Fruit fly (Drosophila melanogaster) whole organism, embryonic: ENCODE data around the gene CG13022.
A peak's percentile ranks its signal among the peaks of the same experiment; 100 is the strongest.

Experiments used
- ATbp ChIP-seq: fragments of 200-800 bp; sonication (Bioruptor generic); optimal IDR thresholded peaks from 2 replicates; lab custom pipeline; 2017; ENCODE audit warnings: missing biosample characterization, mild to moderate bottlenecking, missing genetic modification characterization, missing genetic modification reagents
- Ada2b ChIP-seq: fragments of 200-800 bp; sonication (Bioruptor generic); IDR thresholded peaks from 2 replicates; pipeline ENCODE4 v1.3.6; 2022; ENCODE audit warnings: missing biosample characterization, missing genetic modification characterization
- Atf6 ChIP-seq: fragments of 200-800 bp; sonication (Bioruptor generic); IDR thresholded peaks from 2 replicates; pipeline ENCODE4 v1.3.6; 2022; ENCODE audit warnings: missing biosample characterization, missing genetic modification characterization
- CG10321 ChIP-seq: fragments of 200-800 bp; sonication (Bioruptor generic); IDR thresholded peaks from 2 replicates; pipeline ENCODE4 v1.3.6; 2022; ENCODE audit warnings: missing biosample characterization, missing genetic modification characterization
- CG11504 ChIP-seq: fragments of 200-800 bp; sonication (Bioruptor generic); optimal IDR thresholded peaks from 3 replicates; lab custom pipeline; 2019; ENCODE audit warnings: missing biosample characterization, mild to moderate bottlenecking, missing genetic modification characterization, moderate library complexity
- CG13296 ChIP-seq: fragments of 200-800 bp; sonication (Bioruptor generic); optimal IDR thresholded peaks from 3 replicates; lab custom pipeline; 2018; ENCODE audit warnings: missing biosample characterization, mild to moderate bottlenecking, missing genetic modification characterization
- CG13894 ChIP-seq: fragments of 200-800 bp; sonication (Bioruptor generic); optimal IDR thresholded peaks from 3 replicates; lab custom pipeline; 2018; ENCODE audit warnings: missing biosample characterization, mild to moderate bottlenecking, missing genetic modification characterization, moderate library complexity
- CG15011 ChIP-seq: fragments of 200-800 bp; sonication (Bioruptor generic); optimal IDR thresholded peaks from 3 replicates; lab custom pipeline; 2018; ENCODE audit warnings: missing biosample characterization, mild to moderate bottlenecking, missing genetic modification characterization
- CG15514 ChIP-seq: fragments of 200-800 bp; sonication (Bioruptor generic); optimal IDR thresholded peaks from 3 replicates; lab custom pipeline; 2017; ENCODE audit warnings: missing biosample characterization, missing genetic modification characterization, mild to moderate bottlenecking, moderate library complexity, missing genetic modification reagents
- CG17568 ChIP-seq: fragments of 200-800 bp; sonication (Bioruptor generic); optimal IDR thresholded peaks from 2 replicates; lab custom pipeline; 2018; ENCODE audit warnings: missing biosample characterization, mild to moderate bottlenecking, missing genetic modification characterization, moderate library complexity
- CG2678 ChIP-seq: fragments of 200-800 bp; sonication (Bioruptor generic); optimal IDR thresholded peaks from 3 replicates; lab custom pipeline; 2019; ENCODE audit warnings: missing biosample characterization, mild to moderate bottlenecking, missing genetic modification characterization, moderate library complexity
- CG2889 ChIP-seq: fragments of 200-800 bp; sonication (Bioruptor generic); IDR thresholded peaks from 3 replicates; pipeline ENCODE4 v1.3.6; 2022; ENCODE audit warnings: missing biosample characterization, missing genetic modification characterization
- CG30020 ChIP-seq: fragments of 200-800 bp; optimal IDR thresholded peaks from 2 replicates; lab custom pipeline; 2019; ENCODE audit warnings: missing biosample characterization, mild to moderate bottlenecking, missing genetic modification characterization, moderate library complexity
- CG30403 ChIP-seq: fragments of 200-800 bp; sonication (Bioruptor generic); optimal IDR thresholded peaks from 3 replicates; lab custom pipeline; 2016; ENCODE audit warnings: missing biosample characterization, missing genetic modification characterization
- CG31365 ChIP-seq: fragments of 200-800 bp; sonication (Bioruptor generic); optimal IDR thresholded peaks from 2 replicates; lab custom pipeline; 2018; ENCODE audit warnings: missing biosample characterization, mild to moderate bottlenecking, missing genetic modification characterization
- CG31441 ChIP-seq: fragments of 200-800 bp; sonication (Bioruptor generic); IDR thresholded peaks from 2 replicates; pipeline ENCODE4 v1.3.6; 2022; ENCODE audit warnings: missing biosample characterization, missing genetic modification characterization
- CG8924 ChIP-seq: fragments of 200-800 bp; optimal IDR thresholded peaks from 3 replicates; lab custom pipeline; 2019; ENCODE audit warnings: missing biosample characterization, mild to moderate bottlenecking, missing genetic modification characterization, moderate library complexity
- CG8944 ChIP-seq: fragments of 200-800 bp; sonication (Bioruptor generic); optimal IDR thresholded peaks from 3 replicates; lab custom pipeline; 2016; ENCODE audit warnings: missing biosample characterization, missing genetic modification characterization
- CG9215 ChIP-seq: fragments of 200-800 bp; sonication (Bioruptor generic); IDR thresholded peaks from 2 replicates; pipeline ENCODE4 v1.3.6; 2022; ENCODE audit warnings: missing biosample characterization, missing genetic modification characterization
- Camta ChIP-seq: fragments of 200-800 bp; sonication (Bioruptor generic); optimal IDR thresholded peaks from 2 replicates; lab custom pipeline; 2016; ENCODE audit warnings: missing biosample characterization, missing genetic modification characterization
- Fer1 ChIP-seq: fragments of 200-800 bp; sonication (Bioruptor generic); optimal IDR thresholded peaks from 2 replicates; lab custom pipeline; 2017; ENCODE audit warnings: missing biosample characterization, mild to moderate bottlenecking, missing genetic modification characterization
- Fer3 ChIP-seq: fragments of 200-800 bp; sonication (Bioruptor generic); optimal IDR thresholded peaks from 2 replicates; lab custom pipeline; 2018; ENCODE audit warnings: missing biosample characterization, mild to moderate bottlenecking, missing genetic modification characterization, moderate library complexity
- Hr39 ChIP-seq: fragments of >200 bp; optimal IDR thresholded peaks from 2 replicates; lab custom pipeline; 2017
- Hr51 ChIP-seq, 2 experiments: fragments of 200-800 bp; sonication (Bioruptor generic); optimal IDR thresholded peaks; 2 replicates in 1 of 2; 3 replicates in 1 of 2; lab custom pipeline; 2016 to 2018; ENCODE audit warnings: missing biosample characterization in 2 of 2, missing genetic modification characterization in 2 of 2, mild to moderate bottlenecking in 1 of 2, moderate library complexity in 1 of 2
- Kr ChIP-seq: fragments of 200-800 bp; sonication (Bioruptor generic); optimal IDR thresholded peaks from 2 replicates; lab custom pipeline; 2017; ENCODE audit warnings: missing biosample characterization, mild to moderate bottlenecking, missing genetic modification characterization
- Lhr ChIP-seq: fragments of 200-800 bp; sonication (Bioruptor generic); optimal IDR thresholded peaks from 3 replicates; lab custom pipeline; 2017; ENCODE audit warnings: mild to moderate bottlenecking, missing biosample characterization, missing genetic modification reagents, missing genetic modification characterization
- Nf-YB ChIP-seq: fragments of 200-800 bp; sonication (Bioruptor generic); optimal IDR thresholded peaks from 3 replicates; lab custom pipeline; 2019; ENCODE audit warnings: missing biosample characterization, mild to moderate bottlenecking, missing genetic modification characterization, moderate library complexity
- abd-A ChIP-seq: fragments of 200-800 bp; sonication (Bioruptor generic); optimal IDR thresholded peaks from 3 replicates; lab custom pipeline; 2019; ENCODE audit warnings: missing biosample characterization, mild to moderate bottlenecking, missing genetic modification characterization, moderate library complexity
- ara ChIP-seq: fragments of 200-800 bp; sonication (Bioruptor generic); IDR thresholded peaks from 2 replicates; pipeline ENCODE4 v1.3.6; 2022; ENCODE audit warnings: missing biosample characterization, missing genetic modification characterization
- cad ChIP-seq: fragments of >200 bp; optimal IDR thresholded peaks from 2 replicates; lab custom pipeline; 2017; ENCODE audit warnings: missing biosample characterization, missing genetic modification characterization
- caup ChIP-seq: fragments of 200-800 bp; sonication (Bioruptor generic); optimal IDR thresholded peaks from 3 replicates; lab custom pipeline; 2017; ENCODE audit warnings: missing biosample characterization, mild to moderate bottlenecking, missing genetic modification characterization, moderate library complexity; ENCODE audit not compliant: severe bottlenecking
- chinmo ChIP-seq: fragments of 200-800 bp; sonication (Bioruptor generic); IDR thresholded peaks from 4 replicates; pipeline ENCODE4 v1.3.6; 2022; ENCODE audit warnings: missing biosample characterization, missing genetic modification characterization; ENCODE audit not compliant: partially characterized antibody
- crc ChIP-seq: fragments of 200-800 bp; sonication (Bioruptor generic); optimal IDR thresholded peaks from 2 replicates; lab custom pipeline; 2016; ENCODE audit warnings: missing biosample characterization, missing genetic modification characterization
- croc ChIP-seq: fragments of 200-800 bp; sonication (Bioruptor generic); conservative IDR thresholded peaks from 3 replicates; pipeline ENCODE4 v1.3.6; 2022; ENCODE audit warnings: missing biosample characterization, missing genetic modification characterization
- fru ChIP-seq: fragments of >200 bp; optimal IDR thresholded peaks from 2 replicates; lab custom pipeline; 2017
- gcm2 ChIP-seq: fragments of 200-800 bp; sonication (Bioruptor generic); optimal IDR thresholded peaks from 2 replicates; lab custom pipeline; 2016; ENCODE audit warnings: missing biosample characterization, missing genetic modification characterization
- gro ChIP-seq: fragments of 200-800 bp; sonication (Bioruptor generic); optimal IDR thresholded peaks from 2 replicates; lab custom pipeline; 2016; ENCODE audit warnings: missing biosample characterization, missing genetic modification characterization
- kni ChIP-seq: fragments of 200-800 bp; sonication (Bioruptor generic); optimal IDR thresholded peaks from 3 replicates; lab custom pipeline; 2017; ENCODE audit warnings: mild to moderate bottlenecking, missing biosample characterization, missing genetic modification reagents, missing genetic modification characterization
- lbe ChIP-seq: fragments of 200-800 bp; sonication (Bioruptor generic); optimal IDR thresholded peaks from 2 replicates; lab custom pipeline; 2016; ENCODE audit warnings: missing biosample characterization, mild to moderate bottlenecking, missing genetic modification characterization
- mirr ChIP-seq: fragments of 200-800 bp; sonication (Bioruptor generic); optimal IDR thresholded peaks from 3 replicates; lab custom pipeline; 2018; ENCODE audit warnings: missing biosample characterization, mild to moderate bottlenecking, missing genetic modification characterization
- nom ChIP-seq: fragments of 200-800 bp; sonication (Bioruptor generic); optimal IDR thresholded peaks from 2 replicates; lab custom pipeline; 2017; ENCODE audit warnings: missing biosample characterization, missing genetic modification characterization, mild to moderate bottlenecking, moderate library complexity, missing genetic modification reagents
- otp ChIP-seq: fragments of 200-800 bp; sonication (Bioruptor generic); IDR thresholded peaks from 3 replicates; pipeline ENCODE4, ENCODE4 v1.3.6; 2022; ENCODE audit warnings: missing biosample characterization, missing genetic modification characterization
- ranshi ChIP-seq: fragments of 200-800 bp; sonication (Bioruptor generic); IDR thresholded peaks from 2 replicates; pipeline ENCODE4 v1.3.6; 2022; ENCODE audit warnings: missing biosample characterization, missing genetic modification characterization
- sqz ChIP-seq: fragments of 200-800 bp; sonication (Bioruptor generic); optimal IDR thresholded peaks from 3 replicates; lab custom pipeline; 2018; ENCODE audit warnings: missing biosample characterization, mild to moderate bottlenecking, missing genetic modification characterization
- stc ChIP-seq: fragments of 200-800 bp; sonication (Bioruptor generic); IDR thresholded peaks from 2 replicates; pipeline ENCODE4 v1.3.6; 2022; ENCODE audit warnings: missing biosample characterization, missing genetic modification characterization
- unc-4 ChIP-seq: fragments of 200-800 bp; sonication (Bioruptor generic); IDR thresholded peaks from 2 replicates; pipeline ENCODE4 v1.3.6; 2022; ENCODE audit warnings: missing biosample characterization, missing genetic modification characterization; ENCODE audit not compliant: partially characterized antibody
- wek ChIP-seq: fragments of 200-800 bp; sonication (Bioruptor generic); optimal IDR thresholded peaks from 3 replicates; lab custom pipeline; 2018; ENCODE audit warnings: missing biosample characterization, mild to moderate bottlenecking, missing genetic modification characterization, moderate library complexity
- zfh1 ChIP-seq: fragments of 200-800 bp; sonication (Bioruptor generic); IDR thresholded peaks from 3 replicates; pipeline ENCODE4 v1.3.6; 2022; ENCODE audit warnings: missing biosample characterization, missing genetic modification characterization

Gene CG13022

DNA sequence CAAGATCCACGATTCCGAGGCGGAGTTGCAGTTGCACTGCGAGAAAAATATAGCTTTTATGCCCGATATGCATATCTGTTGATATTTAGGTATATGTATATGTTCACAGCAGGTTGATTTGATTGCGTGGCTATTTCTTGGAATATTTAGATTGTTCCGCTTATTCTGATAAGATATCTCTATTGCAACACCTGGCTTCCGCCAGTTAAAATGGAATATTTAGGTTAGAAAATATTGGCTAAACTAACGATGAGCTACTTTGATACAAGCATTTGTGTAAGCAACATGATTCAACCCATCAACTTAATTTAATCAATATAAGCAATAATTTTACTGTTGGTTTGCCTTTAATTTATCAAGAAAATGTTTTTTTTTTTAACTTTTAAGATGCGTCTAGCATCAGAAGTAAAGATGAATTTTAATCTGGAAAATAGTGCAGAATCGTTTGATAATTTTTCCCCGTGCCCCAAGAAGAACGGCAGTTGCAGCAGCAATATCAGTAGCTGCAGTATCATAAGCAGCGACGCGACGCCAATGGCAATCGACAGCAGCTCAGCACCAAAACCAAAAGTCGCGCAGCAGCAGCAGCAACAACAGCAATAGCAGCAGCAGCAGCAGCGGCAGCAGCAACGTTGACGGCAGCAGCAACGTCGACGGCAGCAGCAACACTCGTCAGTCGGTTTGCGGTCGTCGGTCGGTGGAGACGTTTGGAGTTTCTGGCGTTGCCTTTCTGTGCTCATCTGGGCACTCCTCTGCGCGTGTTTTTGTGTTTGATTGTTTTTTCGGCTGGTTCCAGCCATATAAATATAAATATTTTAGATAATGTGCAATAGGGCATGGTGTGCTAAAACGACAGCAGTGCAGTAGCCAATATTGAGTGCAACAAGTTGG is 37.1 kb upstream of the CG13022 start (continued):
- no peak for TF ChIP-seq CG15011 (GFP tag; lab: Kevin White, UChicago)
- TF ChIP-seq Nf-YB (GFP tag; lab: Kevin White, UChicago), result no peak
- no peak for TF ChIP-seq CG30020 (tag; lab: Kevin White, UChicago)
- no peak for TF ChIP-seq CG10321
- TF ChIP-seq stc (GFP tag; lab: Robert Waterston, UW), result peak; percentile 28; the same call in 1 of the 2 replicates
- TF ChIP-seq unc-4 (GFP tag; lab: Robert Waterston, UW), result no peak
- TF ChIP-seq fru (lab: Kevin White, UChicago), result no peak
- no peak for TF ChIP-seq Camta (GFP tag; lab: Kevin White, UChicago)
- no peak for TF ChIP-seq Kr (GFP tag; lab: Kevin White, UChicago)
- TF ChIP-seq Hr39 (lab: Kevin White, UChicago), result no peak
- TF ChIP-seq cad, result no peak
- no peak for TF ChIP-seq croc (GFP tag; lab: Robert Waterston, UW)
- TF ChIP-seq mirr, result no peak
- TF ChIP-seq otp (GFP tag; lab: Robert Waterston, UW), result no peak
- TF ChIP-seq gro, result no peak
- TF ChIP-seq sqz, result no peak
- no peak for TF ChIP-seq kni (GFP tag; lab: Kevin White, UChicago)
- peak; percentile 48 for TF ChIP-seq nom (GFP tag; lab: Kevin White, UChicago)
- TF ChIP-seq Lhr (GFP tag; lab: Kevin White, UChicago), result no peak
- TF ChIP-seq CG8944 (GFP tag; lab: Kevin White, UChicago), result no peak
- TF ChIP-seq caup (GFP tag; lab: Kevin White, UChicago), result no peak
- peak; percentile 8 for TF ChIP-seq CG11504
- no peak for TF ChIP-seq CG9215
- TF ChIP-seq CG8924 (tag; lab: Kevin White, UChicago), result no peak
- TF ChIP-seq ara (GFP tag; lab: Robert Waterston, UW), result no peak
- TF ChIP-seq, all 482 proteins: peak for 63

DNA sequence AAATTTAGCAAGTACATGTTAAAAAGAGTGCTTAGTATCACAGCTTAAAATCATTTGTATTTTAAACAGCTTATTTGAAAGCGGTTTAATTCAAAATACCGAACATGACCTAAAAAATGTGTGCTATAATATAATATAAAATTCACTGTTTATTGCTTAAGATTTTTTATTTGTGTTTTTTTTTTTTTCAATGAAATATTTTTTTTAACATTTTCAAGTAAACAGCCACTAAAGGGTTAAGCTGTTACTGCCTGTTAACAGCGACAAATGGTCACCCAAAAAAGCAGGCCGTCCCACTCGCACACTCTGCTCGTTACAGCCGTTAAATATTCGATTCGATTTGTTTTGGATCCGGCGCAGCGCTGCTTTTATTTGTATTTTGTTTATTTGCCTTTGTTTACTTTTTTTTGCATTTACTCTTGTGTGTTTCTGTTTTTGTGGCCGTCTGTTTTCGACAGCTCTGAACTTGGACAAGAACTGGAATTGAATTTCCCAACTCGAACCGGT is 35.9 kb upstream of the CG13022 start:
- peak; percentile 2 for TF ChIP-seq CG31365 (tag; lab: Kevin White, UChicago)
- peak; percentile 51 for TF ChIP-seq lbe (GFP tag; lab: Kevin White, UChicago)
- 0 out of 2 replicates have a peak, but pooled peaks have one; percentile 5 for TF ChIP-seq ara (GFP tag; lab: Robert Waterston, UW)
- TF ChIP-seq ATbp (GFP tag; lab: Kevin White, UChicago), result peak; percentile 66
- no peak for TF ChIP-seq CG15514 (GFP tag; lab: Kevin White, UChicago)
- TF ChIP-seq abd-A (tag; lab: Kevin White, UChicago), result peak; percentile 55
- peak; percentile 33; the same call in 1 of the 2 replicates for TF ChIP-seq Atf6 (GFP tag; lab: Robert Waterston, UW)
- TF ChIP-seq CG13894, result peak; percentile 41
- TF ChIP-seq CG10321, result 0 out of 2 replicates have a peak, but pooled peaks have one; percentile 18
- 0 out of 2 replicates have a peak, but pooled peaks have one; percentile 6 for TF ChIP-seq Ada2b (GFP tag; lab: Robert Waterston, UW)
- TF ChIP-seq Fer1 (GFP tag; lab: Kevin White, UChicago), result peak; percentile 13
- peak; percentile 6 for TF ChIP-seq wek (GFP tag; lab: Kevin White, UChicago)
- peak; percentile 68 for TF ChIP-seq CG17568 (GFP tag; lab: Kevin White, UChicago)
- TF ChIP-seq Hr51 (GFP tag; optimal IDR thresholded peaks at IDR 0.05; lab: Kevin White, UChicago), result peak in 1 of 2 experiments; percentile 5
- TF ChIP-seq chinmo, result peak; percentile 56; the same call in 1 of the 4 replicates
- TF ChIP-seq zfh1, result no peak
- peak; percentile 35 for TF ChIP-seq CG2678
- peak; percentile 1 for TF ChIP-seq CG30403 (GFP tag; lab: Kevin White, UChicago)
- peak; percentile 57 for TF ChIP-seq CG13296 (GFP tag; lab: Kevin White, UChicago)
- TF ChIP-seq CG31441 (GFP tag; lab: Robert Waterston, UW), result 0 out of 2 replicates have a peak, but pooled peaks have one; percentile 18
- TF ChIP-seq Fer3, result peak; percentile 24
- TF ChIP-seq crc (GFP tag; lab: Kevin White, UChicago), result no peak
- peak; percentile 71 for TF ChIP-seq ranshi (GFP tag; lab: Robert Waterston, UW)
- TF ChIP-seq gcm2 (GFP tag; lab: Kevin White, UChicago), result no peak
- no peak for TF ChIP-seq CG2889 (GFP tag; lab: Robert Waterston, UW)
